Worm (Caenorhabditis elegans) whole organism, L3 larva: Measurements from ENCODE around the gene pqn-92.
A peak's percentile ranks its signal among the peaks of the same experiment; 100 is the strongest.

Experiments used
- R02D3.7 ChIP-seq: fragments of 150-350 bp; optimal IDR thresholded peaks from 2 replicates; lab custom pipeline; 2014; ENCODE audit warnings: missing biosample characterization, missing genetic modification characterization
- ZK546.5 ChIP-seq: sonication (generic microtip); optimal IDR thresholded peaks from 2 replicates; lab custom pipeline; 2017; ENCODE audit warnings: missing biosample characterization, missing genetic modification characterization
- aly-2 ChIP-seq: fragments of 150-350 bp; optimal IDR thresholded peaks from 2 replicates; lab custom pipeline; 2014; ENCODE audit warnings: missing biosample characterization, missing genetic modification characterization
- ama-1 ChIP-seq: fragments of 150-350 bp; optimal IDR thresholded peaks from 2 replicates; lab custom pipeline; 2018
- ceh-28 ChIP-seq: fragments of 150-350 bp; optimal IDR thresholded peaks from 2 replicates; lab custom pipeline; 2014; ENCODE audit warnings: missing biosample characterization, missing genetic modification reagents, missing genetic modification characterization
- ceh-82 ChIP-seq: fragments of 150-350 bp; optimal IDR thresholded peaks from 2 replicates; lab custom pipeline; 2014; ENCODE audit warnings: missing biosample characterization, missing genetic modification characterization
- egl-27 ChIP-seq: sonication (generic microtip); optimal IDR thresholded peaks from 4 replicates; lab custom pipeline; 2017; ENCODE audit warnings: missing biosample characterization, missing genetic modification reagents, missing genetic modification characterization
- elt-1 ChIP-seq: fragments of 150-350 bp; optimal IDR thresholded peaks from 2 replicates; lab custom pipeline; 2014; ENCODE audit warnings: missing biosample characterization, missing genetic modification characterization
- elt-2 ChIP-seq: sonication (generic microtip); optimal IDR thresholded peaks from 2 replicates; lab custom pipeline; 2016; ENCODE audit warnings: missing genetic modification reagents, mild to moderate bottlenecking, missing genetic modification characterization, missing compliant biosample characterization
- elt-3 ChIP-seq, 3 experiments: fragments of 150-350 bp in 1 of 3; sonication (generic microtip) in 2 of 3; optimal IDR thresholded peaks; 2 replicates in 2 of 3; 4 replicates in 1 of 3; lab custom pipeline; 2014 to 2017; ENCODE audit warnings: missing biosample characterization in 3 of 3, missing genetic modification characterization in 3 of 3
- fkh-2 ChIP-seq: fragments of 150-350 bp; optimal IDR thresholded peaks from 2 replicates; lab custom pipeline; 2014; ENCODE audit warnings: missing biosample characterization, missing genetic modification reagents, missing genetic modification characterization
- hmg-11 ChIP-seq: sonication (generic microtip); optimal IDR thresholded peaks from 2 replicates; lab custom pipeline; 2016; ENCODE audit warnings: missing genetic modification characterization, missing compliant biosample characterization
- jun-1 ChIP-seq: fragments of 150-350 bp; optimal IDR thresholded peaks from 2 replicates; lab custom pipeline; 2014; ENCODE audit warnings: missing biosample characterization, missing genetic modification reagents, missing genetic modification characterization
- lin-15B ChIP-seq: fragments of 150-350 bp; optimal IDR thresholded peaks from 2 replicates; lab custom pipeline; 2014; ENCODE audit warnings: missing biosample characterization, missing genetic modification characterization
- lin-39 ChIP-seq: fragments of 150-350 bp; optimal IDR thresholded peaks from 2 replicates; lab custom pipeline; 2018; ENCODE audit warnings: missing biosample characterization, missing genetic modification reagents, missing genetic modification characterization
- lsy-12 ChIP-seq: sonication (generic microtip); optimal IDR thresholded peaks from 2 replicates; lab custom pipeline; 2016; ENCODE audit warnings: mild to moderate bottlenecking, missing genetic modification characterization, missing compliant biosample characterization
- mdl-1 ChIP-seq: fragments of 150-350 bp; optimal IDR thresholded peaks from 2 replicates; lab custom pipeline; 2014; ENCODE audit warnings: missing biosample characterization, missing genetic modification characterization
- nfya-1 ChIP-seq: sonication (generic microtip); optimal IDR thresholded peaks from 2 replicates; lab custom pipeline; 2017; ENCODE audit warnings: missing genetic modification characterization, mild to moderate bottlenecking, missing compliant biosample characterization, antibody characterized with exemption, moderate library complexity; ENCODE audit not compliant: insufficient read depth
- nhr-11 ChIP-seq: fragments of 150-350 bp; optimal IDR thresholded peaks from 2 replicates; lab custom pipeline; 2014; ENCODE audit warnings: missing biosample characterization, missing genetic modification characterization
- nhr-12 ChIP-seq: fragments of 150-350 bp; optimal IDR thresholded peaks from 2 replicates; lab custom pipeline; 2014; ENCODE audit warnings: missing biosample characterization, missing genetic modification characterization
- nhr-23 ChIP-seq: fragments of 150-350 bp; optimal IDR thresholded peaks from 2 replicates; lab custom pipeline; 2014; ENCODE audit warnings: missing biosample characterization, missing genetic modification reagents, missing genetic modification characterization
- nhr-237 ChIP-seq: fragments of 150-350 bp; optimal IDR thresholded peaks from 2 replicates; lab custom pipeline; 2014; ENCODE audit warnings: missing biosample characterization, missing genetic modification characterization
- nhr-25 ChIP-seq: sonication (generic microtip); optimal IDR thresholded peaks from 2 replicates; lab custom pipeline; 2017; ENCODE audit warnings: missing biosample characterization, missing genetic modification characterization
- nhr-28 ChIP-seq: fragments of 150-350 bp; optimal IDR thresholded peaks from 2 replicates; lab custom pipeline; 2014; ENCODE audit warnings: missing biosample characterization, missing genetic modification characterization
- nhr-43 ChIP-seq: sonication (generic microtip); optimal IDR thresholded peaks from 2 replicates; lab custom pipeline; 2016; ENCODE audit warnings: mild to moderate bottlenecking, missing genetic modification characterization, missing compliant biosample characterization; ENCODE audit not compliant: poor library complexity, severe bottlenecking
- nhr-67 ChIP-seq: fragments of 150-350 bp; optimal IDR thresholded peaks from 2 replicates; lab custom pipeline; 2014; ENCODE audit warnings: missing biosample characterization, missing genetic modification characterization
- nhr-76 ChIP-seq: fragments of 150-350 bp; sonication (generic microtip); optimal IDR thresholded peaks from 5 replicates; lab custom pipeline; 2014; ENCODE audit warnings: missing biosample characterization, missing genetic modification characterization
- nhr-77 ChIP-seq: fragments of 150-350 bp; optimal IDR thresholded peaks from 2 replicates; lab custom pipeline; 2014; ENCODE audit warnings: missing biosample characterization, missing genetic modification characterization
- pha-4 ChIP-seq: fragments of 150-350 bp; optimal IDR thresholded peaks from 2 replicates; lab custom pipeline; 2014; ENCODE audit warnings: missing biosample characterization, missing genetic modification reagents, missing genetic modification characterization
- pqm-1 ChIP-seq: fragments of 150-350 bp; optimal IDR thresholded peaks from 2 replicates; lab custom pipeline; 2017; ENCODE audit warnings: missing biosample characterization, missing genetic modification characterization, inconsistent platforms
- sea-2 ChIP-seq: fragments of 150-350 bp; sonication (generic microtip); optimal IDR thresholded peaks from 4 replicates; lab custom pipeline; 2014; ENCODE audit warnings: missing biosample characterization, missing genetic modification reagents, missing genetic modification characterization
- skn-1 ChIP-seq: fragments of 150-350 bp; optimal IDR thresholded peaks from 2 replicates; lab custom pipeline; 2014; ENCODE audit warnings: missing biosample characterization, missing genetic modification characterization
- snpc-4 ChIP-seq: fragments of 150-350 bp; optimal IDR thresholded peaks from 2 replicates; lab custom pipeline; 2014; ENCODE audit warnings: missing biosample characterization, missing genetic modification characterization
- tbx-2 ChIP-seq: sonication (generic microtip); optimal IDR thresholded peaks from 2 replicates; lab custom pipeline; 2016; ENCODE audit warnings: mild to moderate bottlenecking, missing genetic modification characterization, missing compliant biosample characterization
- zag-1 ChIP-seq: fragments of 150-350 bp; optimal IDR thresholded peaks from 2 replicates; lab custom pipeline; 2014; ENCODE audit warnings: missing biosample characterization, missing genetic modification characterization
- ztf-11 ChIP-seq: fragments of 150-350 bp; optimal IDR thresholded peaks from 2 replicates; lab custom pipeline; 2014; ENCODE audit warnings: missing biosample characterization, missing genetic modification characterization
- ztf-4 ChIP-seq: fragments of 150-350 bp; optimal IDR thresholded peaks from 2 replicates; lab custom pipeline; 2014; ENCODE audit warnings: missing biosample characterization, missing genetic modification characterization

pqn-92 gene

ce11 chrIII:12344940-12345339 is 37.4 kb downstream of the pqn-92 start:
- TF ChIP-seq ama-1 (lab: Kevin White, UChicago) (no peak), nfya-1 (tag; lab: Kevin White, UChicago) (peak; percentile 100)

DNA sequence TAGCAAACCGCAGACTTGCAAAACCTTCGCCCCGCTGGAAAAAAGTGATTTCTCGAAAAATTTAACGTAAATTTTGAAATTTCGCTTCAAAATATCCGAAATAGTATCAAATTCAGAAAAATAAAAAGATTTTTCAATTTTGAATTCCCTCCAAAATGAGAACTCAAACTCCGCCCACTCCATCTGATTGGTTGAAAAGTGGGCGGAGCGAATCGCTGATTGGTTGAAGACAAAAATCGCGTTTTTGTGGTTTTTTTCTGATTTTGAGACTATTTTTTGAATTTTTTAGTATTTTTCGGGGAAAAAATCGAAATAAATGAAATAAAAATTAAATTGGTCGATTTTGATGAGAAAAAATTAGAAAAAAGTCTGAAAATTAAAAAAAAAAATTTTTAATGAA is 41.4 kb downstream of the pqn-92 start:
- TF ChIP-seq nhr-237 (no peak), nfya-1 (tag; lab: Kevin White, UChicago) (peak; percentile 87)

DNA sequence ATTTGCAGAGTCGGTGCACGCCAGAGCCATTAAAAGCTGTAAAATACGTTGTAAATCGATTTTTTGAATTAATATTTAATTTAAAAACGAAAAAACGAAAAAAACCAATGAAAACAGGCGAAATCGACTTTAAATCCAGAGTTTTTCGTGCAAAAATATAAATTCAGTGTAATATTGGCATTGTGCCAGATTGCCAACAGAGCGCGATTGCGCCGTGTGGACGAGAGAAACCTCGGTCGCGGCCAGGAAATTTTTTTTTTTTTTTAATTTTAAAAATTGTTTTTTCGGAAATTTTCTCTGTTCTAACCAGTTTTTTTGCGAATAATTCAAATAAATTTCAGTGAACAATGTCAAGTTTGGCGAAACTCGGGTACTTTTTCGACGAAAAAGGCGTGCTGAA is 43.7 kb downstream of the pqn-92 start, which contains the start of the genes pph-4.1 and Y75B8A.31:
Gene pph-4.1 (minus strand): TSS at position 36 of the 400 bp plus-strand sequence.
Gene Y75B8A.31 (plus strand): TSS at position 342 of the 400 bp plus-strand sequence.
- TF ChIP-seq ztf-4 (tag; lab: Kevin White, UChicago) (no peak), nhr-11 (tag; lab: Kevin White, UChicago) (no peak), ceh-82 (tag; lab: Kevin White, UChicago) (no peak), pha-4 (tag; lab: Kevin White, UChicago) (peak; percentile 94), fkh-2 (tag; lab: Kevin White, UChicago) (no peak), nhr-28 (tag; lab: Kevin White, UChicago) (no peak), nhr-43 (tag; lab: Kevin White, UChicago) (peak; percentile 91), elt-1 (peak; percentile 50), tbx-2 (peak; percentile 4), elt-3 (tag; optimal IDR thresholded peaks at IDR 0.05; lab: Kevin White, UChicago) (no peak), ceh-28 (tag; lab: Kevin White, UChicago) (peak; percentile 68), nhr-77 (tag; lab: Kevin White, UChicago) (peak; percentile 21), mdl-1 (tag; lab: Kevin White, UChicago) (no peak), nhr-23 (tag; lab: Kevin White, UChicago) (peak; percentile 93), nhr-12 (no peak), skn-1 (tag; lab: Kevin White, UChicago) (peak; percentile 43), ztf-11 (no peak), R02D3.7 (tag; lab: Kevin White, UChicago) (peak; percentile 58), aly-2 (no peak), nhr-76 (tag; lab: Kevin White, UChicago) (no peak), snpc-4 (tag; lab: Kevin White, UChicago) (peak; percentile 89), jun-1 (peak; percentile 33), lsy-12 (tag; lab: Kevin White, UChicago) (peak; percentile 14), hmg-11 (peak; percentile 72), elt-2 (peak; percentile 54), sea-2 (GFP tag; lab: Kevin White, UChicago) (no peak), pqm-1 (peak; percentile 45), lin-39 (tag; lab: Kevin White, UChicago) (peak; percentile 13), nhr-25 (tag; lab: Kevin White, UChicago) (peak; percentile 53), egl-27 (tag; lab: Kevin White, UChicago) (no peak), ZK546.5 (tag; lab: Kevin White, UChicago) (no peak), lin-15B (tag; lab: Kevin White, UChicago) (peak; percentile 98), nfya-1 (tag; lab: Kevin White, UChicago) (peak; percentile 93)

- TF ChIP-seq tbx-2 (no peak), aly-2 (no peak), nhr-67 (tag; lab: Kevin White, UChicago) (no peak), nhr-43 (tag; lab: Kevin White, UChicago) (no peak), jun-1 (no peak), R02D3.7 (tag; lab: Kevin White, UChicago) (no peak), hmg-11 (no peak), lin-39 (tag; lab: Kevin White, UChicago) (no peak), ama-1 (lab: Kevin White, UChicago) (no peak), nhr-77 (tag; lab: Kevin White, UChicago) (no peak), ZK546.5 (tag; lab: Kevin White, UChicago) (no peak), elt-1 (no peak), zag-1 (no peak)
These were observed 49.0 kb downstream of the pqn-92 start for ce11 chrIII:12356588-12356987.
